Worm (Caenorhabditis elegans) whole organism, L2 larva: ENCODE measurements around the gene T09F3.4.

Experiments used
- C34F6.9 ChIP-seq: fragments of 150-350 bp; optimal IDR thresholded peaks from 2 replicates; lab custom pipeline; 2014; ENCODE audit warnings: missing biosample characterization, missing genetic modification characterization
- F13H6.1 ChIP-seq: sonication (generic microtip); optimal IDR thresholded peaks from 2 replicates; lab custom pipeline; 2016; ENCODE audit warnings: missing genetic modification characterization, missing compliant biosample characterization
- R02D3.7 ChIP-seq: fragments of 150-350 bp; optimal IDR thresholded peaks from 2 replicates; lab custom pipeline; 2014; ENCODE audit warnings: missing biosample characterization, missing genetic modification characterization
- Y55F3AM.14 ChIP-seq: fragments of 200-800 bp; sonication (Bioruptor generic); optimal IDR thresholded peaks from 2 replicates; lab custom pipeline; 2018; ENCODE audit warnings: mild to moderate bottlenecking, missing genetic modification characterization, missing compliant biosample characterization
- ZK546.5 ChIP-seq: sonication (generic microtip); optimal IDR thresholded peaks from 2 replicates; lab custom pipeline; 2017; ENCODE audit warnings: missing biosample characterization, missing genetic modification characterization
- alr-1 ChIP-seq: fragments of 150-350 bp; optimal IDR thresholded peaks from 2 replicates; lab custom pipeline; 2014; ENCODE audit warnings: missing biosample characterization, missing genetic modification characterization
- ama-1 ChIP-seq: fragments of 150-350 bp; optimal IDR thresholded peaks from 2 replicates; lab custom pipeline; 2018; ENCODE audit warnings: inconsistent platforms
- blmp-1 ChIP-seq: sonication (generic microtip); optimal IDR thresholded peaks from 2 replicates; lab custom pipeline; 2017; ENCODE audit warnings: missing genetic modification characterization, mild to moderate bottlenecking, missing compliant biosample characterization, antibody characterized with exemption, moderate library complexity; ENCODE audit not compliant: insufficient read depth
- ceh-16 ChIP-seq: fragments of 150-350 bp; optimal IDR thresholded peaks from 2 replicates; lab custom pipeline; 2014; ENCODE audit warnings: missing biosample characterization, missing genetic modification characterization
- ceh-82 ChIP-seq: fragments of 150-350 bp; optimal IDR thresholded peaks from 2 replicates; lab custom pipeline; 2014; ENCODE audit warnings: missing biosample characterization, missing genetic modification characterization
- crh-2 ChIP-seq: sonication (generic microtip); optimal IDR thresholded peaks from 2 replicates; lab custom pipeline; 2017; ENCODE audit warnings: missing biosample characterization, missing genetic modification characterization
- elt-1 ChIP-seq: fragments of 150-350 bp; optimal IDR thresholded peaks from 2 replicates; lab custom pipeline; 2014; ENCODE audit warnings: missing biosample characterization, missing genetic modification characterization
- elt-3 ChIP-seq: sonication (generic microtip); optimal IDR thresholded peaks from 2 replicates; lab custom pipeline; 2017; ENCODE audit warnings: missing biosample characterization, missing genetic modification characterization
- fos-1 ChIP-seq: fragments of 150-350 bp; optimal IDR thresholded peaks from 2 replicates; lab custom pipeline; 2014; ENCODE audit warnings: missing biosample characterization, missing genetic modification characterization
- gmeb-1 ChIP-seq: fragments of 150-350 bp; optimal IDR thresholded peaks from 2 replicates; lab custom pipeline; 2014; ENCODE audit warnings: missing biosample characterization, missing genetic modification characterization
- lin-11 ChIP-seq: fragments of 150-350 bp; sonication (generic microtip); optimal IDR thresholded peaks from 2 replicates; lab custom pipeline; 2014; ENCODE audit warnings: missing biosample characterization, missing genetic modification characterization, inconsistent platforms, mixed read lengths
- lin-13 ChIP-seq: fragments of 150-350 bp; optimal IDR thresholded peaks from 2 replicates; lab custom pipeline; 2014; ENCODE audit warnings: missing biosample characterization, missing genetic modification reagents, missing genetic modification characterization
- lin-39 ChIP-seq: fragments of 150-350 bp; optimal IDR thresholded peaks from 2 replicates; lab custom pipeline; 2014; ENCODE audit warnings: missing biosample characterization, missing genetic modification reagents, missing genetic modification characterization
- lsy-2 ChIP-seq, 2 experiments: fragments of 150-350 bp in 1 of 2; sonication (generic microtip) in 1 of 2; optimal IDR thresholded peaks; 2 replicates each; lab custom pipeline; 2014 to 2017; ENCODE audit warnings: missing biosample characterization in 2 of 2, missing genetic modification characterization in 2 of 2
- mab-5 ChIP-seq: fragments of 150-350 bp; optimal IDR thresholded peaks from 2 replicates; lab custom pipeline; 2014; ENCODE audit warnings: missing biosample characterization, missing genetic modification characterization
- mbf-1 ChIP-seq: sonication (generic microtip); optimal IDR thresholded peaks from 2 replicates; lab custom pipeline; 2017; ENCODE audit warnings: missing biosample characterization, missing genetic modification characterization
- mdl-1 ChIP-seq, 2 experiments: fragments of 150-350 bp in 1 of 2; sonication (generic microtip) in 1 of 2; optimal IDR thresholded peaks; 2 replicates each; lab custom pipeline; 2017; ENCODE audit warnings: missing biosample characterization in 2 of 2, missing genetic modification characterization in 2 of 2
- nhr-10 ChIP-seq: sonication (generic microtip); optimal IDR thresholded peaks from 2 replicates; lab custom pipeline; 2017; ENCODE audit warnings: missing biosample characterization, missing genetic modification characterization
- nhr-11 ChIP-seq: fragments of 150-350 bp; optimal IDR thresholded peaks from 2 replicates; lab custom pipeline; 2014; ENCODE audit warnings: missing biosample characterization, missing genetic modification characterization
- nhr-12 ChIP-seq: fragments of 150-350 bp; optimal IDR thresholded peaks from 2 replicates; lab custom pipeline; 2014; ENCODE audit warnings: missing biosample characterization, missing genetic modification characterization
- nhr-129 ChIP-seq: fragments of 150-350 bp; optimal IDR thresholded peaks from 2 replicates; lab custom pipeline; 2014; ENCODE audit warnings: missing biosample characterization, missing genetic modification characterization
- nhr-21 ChIP-seq: fragments of 150-350 bp; optimal IDR thresholded peaks from 2 replicates; lab custom pipeline; 2014; ENCODE audit warnings: missing biosample characterization, missing genetic modification characterization
- nhr-6 ChIP-seq: fragments of 150-350 bp; optimal IDR thresholded peaks from 2 replicates; lab custom pipeline; 2014; ENCODE audit warnings: missing biosample characterization, missing genetic modification characterization
- nhr-77 ChIP-seq: fragments of 150-350 bp; optimal IDR thresholded peaks from 2 replicates; lab custom pipeline; 2014; ENCODE audit warnings: missing biosample characterization, missing genetic modification characterization
- peb-1 ChIP-seq: fragments of 150-350 bp; optimal IDR thresholded peaks from 2 replicates; lab custom pipeline; 2014; ENCODE audit warnings: missing biosample characterization, missing genetic modification characterization
- sem-4 ChIP-seq: fragments of 150-350 bp; optimal IDR thresholded peaks from 2 replicates; lab custom pipeline; 2014; ENCODE audit warnings: missing biosample characterization, missing genetic modification reagents, missing genetic modification characterization
- skn-1 ChIP-seq: sonication (generic microtip); optimal IDR thresholded peaks from 2 replicates; lab custom pipeline; 2017; ENCODE audit warnings: missing biosample characterization, missing genetic modification characterization
- sma-9 ChIP-seq, 2 experiments: fragments of 150-350 bp in 1 of 2; sonication (generic microtip) in 1 of 2; optimal IDR thresholded peaks; 2 replicates each; lab custom pipeline; 2014 to 2016; ENCODE audit warnings: missing genetic modification characterization in 2 of 2, mild to moderate bottlenecking in 1 of 2, missing biosample characterization in 1 of 2, missing compliant biosample characterization in 1 of 2, missing genetic modification reagents in 1 of 2, moderate library complexity in 1 of 2
- snpc-4 ChIP-seq: fragments of 150-350 bp; optimal IDR thresholded peaks from 2 replicates; lab custom pipeline; 2014; ENCODE audit warnings: missing biosample characterization, missing genetic modification characterization
- unc-39 ChIP-seq: fragments of 150-350 bp; optimal IDR thresholded peaks from 2 replicates; lab custom pipeline; 2014; ENCODE audit warnings: missing biosample characterization, missing genetic modification characterization
- unc-55 ChIP-seq: fragments of 150-350 bp; sonication (generic microtip); optimal IDR thresholded peaks from 3 replicates; lab custom pipeline; 2014; ENCODE audit warnings: missing biosample characterization, missing genetic modification reagents, missing genetic modification characterization
- unc-62 ChIP-seq: fragments of 150-350 bp; optimal IDR thresholded peaks from 2 replicates; lab custom pipeline; 2014; ENCODE audit warnings: missing biosample characterization, missing genetic modification reagents, missing genetic modification characterization
- zag-1 ChIP-seq: fragments of 150-350 bp; optimal IDR thresholded peaks from 2 replicates; lab custom pipeline; 2014; ENCODE audit warnings: missing biosample characterization, missing genetic modification characterization
- ztf-1 ChIP-seq: fragments of 200-800 bp; sonication (Bioruptor generic); conservative IDR thresholded peaks from 2 replicates; pipeline ENCODE4 v1.3.6; 2022; ENCODE audit warnings: missing genetic modification characterization, missing compliant biosample characterization
- ztf-11 ChIP-seq: sonication (generic microtip); optimal IDR thresholded peaks from 2 replicates; lab custom pipeline; 2017; ENCODE audit warnings: missing biosample characterization, missing genetic modification characterization
- ztf-4 ChIP-seq: fragments of 150-350 bp; optimal IDR thresholded peaks from 2 replicates; lab custom pipeline; 2014; ENCODE audit warnings: missing biosample characterization, missing genetic modification characterization

Gene T09F3.4

ce11 chrII:10443898-10444297 is 48.4 kb downstream of the T09F3.4 start:
- TF ChIP-seq fos-1 (peak; percentile 43), sma-9 (GFP tag; optimal IDR thresholded peaks at IDR 0.05; lab: Kevin White, UChicago) (peak; percentile 50), sma-9 (tag; optimal IDR thresholded peaks at IDR 0.05; lab: Kevin White, UChicago) (no peak), C34F6.9 (tag; lab: Kevin White, UChicago) (no peak)
- TF ChIP-seq, all 48 proteins: peak for 2

DNA sequence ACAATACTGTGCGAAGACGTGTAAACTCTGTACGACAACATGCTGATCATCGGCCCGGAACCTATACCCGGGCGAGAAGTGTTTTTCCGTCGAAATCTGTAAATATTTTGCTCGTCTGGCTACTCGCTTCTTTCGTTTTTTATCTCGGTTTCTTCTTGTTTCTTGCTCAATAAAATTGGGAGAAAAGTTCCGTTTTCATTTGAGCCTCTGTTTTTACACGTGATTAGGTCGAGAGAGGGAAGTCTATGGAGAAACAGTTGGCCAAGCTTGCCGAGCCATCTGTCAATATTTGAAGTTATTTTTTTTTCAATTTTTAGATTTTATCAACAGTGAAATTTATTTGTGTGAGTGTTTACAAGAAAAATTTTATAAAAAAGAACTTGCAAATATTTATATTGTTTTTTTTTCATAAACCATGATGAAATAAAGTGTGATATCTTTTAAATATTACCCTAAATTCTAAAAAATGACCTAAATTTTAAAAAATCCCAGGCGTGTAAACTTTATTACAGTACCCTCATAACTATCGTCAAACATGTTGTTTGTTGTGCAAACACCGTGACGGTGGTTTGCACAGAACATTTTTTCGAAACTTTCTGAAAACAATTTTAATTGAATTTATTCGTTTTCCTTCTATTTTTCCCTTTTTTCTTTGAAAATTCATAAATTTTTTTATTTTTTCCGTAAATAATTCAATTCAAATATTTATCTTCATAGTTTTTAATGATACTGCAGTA is 49.6 kb downstream of the T09F3.4 start:
- TF ChIP-seq lsy-2 (tag; optimal IDR thresholded peaks at IDR 0.05; lab: Kevin White, UChicago) (peak in 1 of 2 experiments; percentile 74), nhr-129 (tag; lab: Kevin White, UChicago) (peak; percentile 22), F13H6.1 (tag; lab: Kevin White, UChicago) (peak; percentile 16), sma-9 (GFP tag; optimal IDR thresholded peaks at IDR 0.05; lab: Kevin White, UChicago) (peak; percentile 34), sma-9 (tag; optimal IDR thresholded peaks at IDR 0.05; lab: Kevin White, UChicago) (no peak), mdl-1 (tag; optimal IDR thresholded peaks at IDR 0.05; lab: Kevin White, UChicago) (no peak), lin-13 (GFP tag; lab: Kevin White, UChicago) (no peak)

DNA sequence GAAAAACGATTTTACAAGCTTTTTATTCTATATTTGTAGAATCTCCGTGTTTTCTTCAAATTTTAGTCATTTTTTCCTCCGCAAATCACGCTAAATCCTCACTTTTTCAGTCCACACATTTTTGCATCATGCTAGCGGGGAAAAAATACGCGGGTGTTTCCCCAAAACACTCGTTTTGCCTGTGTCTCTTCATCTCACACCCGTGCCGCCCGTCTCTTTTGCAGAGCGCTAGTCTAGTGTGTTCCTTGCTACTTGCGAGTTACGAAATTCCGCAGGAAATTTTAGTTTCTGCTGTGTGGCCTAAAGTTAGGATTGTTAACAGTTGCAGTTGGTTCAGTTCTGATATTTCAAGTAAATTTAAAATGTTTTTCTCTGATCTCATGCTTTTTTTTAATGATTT is 50.2 kb downstream of the T09F3.4 start:
- no peak for TF ChIP-seq peb-1 (tag; lab: Kevin White, UChicago)
- TF ChIP-seq sma-9 (GFP tag; optimal IDR thresholded peaks at IDR 0.05; lab: Kevin White, UChicago): peak; percentile 83
- TF ChIP-seq sma-9 (tag; optimal IDR thresholded peaks at IDR 0.05; lab: Kevin White, UChicago): no peak
- no peak for TF ChIP-seq unc-39 (tag; lab: Kevin White, UChicago)
- no peak for TF ChIP-seq Y55F3AM.14 (GFP tag; lab: Kevin White, UChicago)
- peak; percentile 22 for TF ChIP-seq C34F6.9 (tag; lab: Kevin White, UChicago)
- peak; percentile 97 for TF ChIP-seq nhr-129 (tag; lab: Kevin White, UChicago)
- TF ChIP-seq lsy-2 (tag; optimal IDR thresholded peaks at IDR 0.05; lab: Kevin White, UChicago): peak in 1 of 2 experiments; percentile 7
- TF ChIP-seq unc-55 (GFP tag; lab: Kevin White, UChicago): peak; percentile 32
- no peak for TF ChIP-seq unc-62 (GFP tag; lab: Kevin White, UChicago)
- peak; percentile 63 for TF ChIP-seq nhr-11 (tag; lab: Kevin White, UChicago)
- TF ChIP-seq mdl-1 (tag; optimal IDR thresholded peaks at IDR 0.05; lab: Kevin White, UChicago): peak; percentile 15 to 23
- TF ChIP-seq alr-1 (tag; lab: Kevin White, UChicago): no peak
- peak; percentile 43 for TF ChIP-seq ama-1
- peak; percentile 17 for TF ChIP-seq lin-11 (tag; lab: Kevin White, UChicago)
- no peak for TF ChIP-seq nhr-10 (tag; lab: Kevin White, UChicago)
- TF ChIP-seq nhr-6: no peak
- no peak for TF ChIP-seq lin-39
- no peak for TF ChIP-seq skn-1 (tag; lab: Kevin White, UChicago)
- no peak for TF ChIP-seq ztf-11 (tag; lab: Kevin White, UChicago)
- TF ChIP-seq R02D3.7 (tag; lab: Kevin White, UChicago): no peak
- TF ChIP-seq gmeb-1 (tag; lab: Kevin White, UChicago): peak; percentile 7
- no peak for TF ChIP-seq ceh-82 (tag; lab: Kevin White, UChicago)
- TF ChIP-seq fos-1: peak; percentile 56

- no peak for TF ChIP-seq Y55F3AM.14 (GFP tag; lab: Kevin White, UChicago)
- no peak for TF ChIP-seq ztf-11 (tag; lab: Kevin White, UChicago)
- TF ChIP-seq mdl-1 (tag; optimal IDR thresholded peaks at IDR 0.05; lab: Kevin White, UChicago): no peak
- no peak for TF ChIP-seq mab-5 (tag; lab: Kevin White, UChicago)
- TF ChIP-seq ztf-1 (GFP tag; lab: Robert Waterston, UW): no peak
- no peak for TF ChIP-seq lin-39
- peak; percentile 15 for TF ChIP-seq C34F6.9 (tag; lab: Kevin White, UChicago)
- TF ChIP-seq nhr-77: no peak
- TF ChIP-seq R02D3.7 (tag; lab: Kevin White, UChicago): no peak
- TF ChIP-seq alr-1 (tag; lab: Kevin White, UChicago): no peak
- no peak for TF ChIP-seq nhr-10 (tag; lab: Kevin White, UChicago)
- peak; percentile 48 for TF ChIP-seq nhr-21 (tag; lab: Kevin White, UChicago)
- peak; percentile 59 for TF ChIP-seq crh-2 (tag; lab: Kevin White, UChicago)
- no peak for TF ChIP-seq skn-1 (tag; lab: Kevin White, UChicago)
- TF ChIP-seq ZK546.5 (tag; lab: Kevin White, UChicago): no peak
- TF ChIP-seq nhr-11 (tag; lab: Kevin White, UChicago): no peak
- no peak for TF ChIP-seq ceh-82 (tag; lab: Kevin White, UChicago)
- no peak for TF ChIP-seq peb-1 (tag; lab: Kevin White, UChicago)
- TF ChIP-seq gmeb-1 (tag; lab: Kevin White, UChicago): no peak
- TF ChIP-seq mbf-1 (tag; lab: Kevin White, UChicago): no peak
- no peak for TF ChIP-seq elt-3
- no peak for TF ChIP-seq elt-1
- peak; percentile 43 for TF ChIP-seq ztf-4
- no peak for TF ChIP-seq ceh-16 (tag; lab: Kevin White, UChicago)
- TF ChIP-seq zag-1: no peak
- peak; percentile 86 for TF ChIP-seq sma-9 (GFP tag; optimal IDR thresholded peaks at IDR 0.05; lab: Kevin White, UChicago)
- no peak for TF ChIP-seq sma-9 (tag; optimal IDR thresholded peaks at IDR 0.05; lab: Kevin White, UChicago)
- TF ChIP-seq nhr-129 (tag; lab: Kevin White, UChicago): peak; percentile 83
- no peak for TF ChIP-seq nhr-12
- TF ChIP-seq blmp-1 (tag; lab: Kevin White, UChicago): peak; percentile 61
- no peak for TF ChIP-seq unc-39 (tag; lab: Kevin White, UChicago)
- TF ChIP-seq sem-4: peak; percentile 21
- peak in 1 of 2 experiments; percentile 19 for TF ChIP-seq lsy-2 (tag; optimal IDR thresholded peaks at IDR 0.05; lab: Kevin White, UChicago)
- no peak for TF ChIP-seq snpc-4
- TF ChIP-seq lin-13 (GFP tag; lab: Kevin White, UChicago): no peak
- TF ChIP-seq lin-11 (tag; lab: Kevin White, UChicago): no peak
Measured at ce11 chrII:10446300-10446699, 50.8 kb downstream of the T09F3.4 start.
